Worm (Caenorhabditis elegans) whole organism, L4/young adult: Measurements from ENCODE around the gene F46G10.2.

Source experiments
- W03F9.2 ChIP-seq: fragments of 150-350 bp; optimal IDR thresholded peaks from 2 replicates; lab custom pipeline; 2014; ENCODE audit warnings: missing biosample characterization, missing genetic modification characterization
- dao-5 ChIP-seq: sonication (generic microtip); optimal IDR thresholded peaks from 2 replicates; lab custom pipeline; 2016; ENCODE audit warnings: missing genotype, missing genetic modification characterization, moderate library complexity, missing compliant biosample characterization
- him-1 ChIP-seq: sonication (generic microtip); optimal IDR thresholded peaks from 2 replicates; lab custom pipeline; 2016; ENCODE audit warnings: missing genotype, missing genetic modification reagents, missing genetic modification characterization, missing compliant biosample characterization

ce11 chrX:13337728-13338127, 15.0 kb downstream of the F46G10.2 start, which contains the start of gene ptr-24:
- TF ChIP-seq him-1 (tag; lab: Kevin White, UChicago) (no peak), W03F9.2 (tag; lab: Kevin White, UChicago) (no peak), dao-5 (no peak)
